Worm (Caenorhabditis elegans): ENCODE results near the gene srbc-51.
"Not testable (repeated sequence)": the region's sequence is repeated elsewhere in the genome, so short reads cannot be mapped to it uniquely, and the experiment has no call there.

ce11 chrV:15803748-15804147 lies 22.5 kb upstream of the srbc-51 start, which contains the start of gene T26E4.18:
- not testable (repeated sequence) for TF ChIP-seq dmd-4 (tag; optimal IDR thresholded peaks at IDR 0.05); unc-62 (GFP tag; optimal IDR thresholded peaks at IDR 0.05); egl-27 (tag; optimal IDR thresholded peaks at IDR 0.05); mdl-1 (tag; optimal IDR thresholded peaks at IDR 0.05); nhr-23 (tag; optimal IDR thresholded peaks at IDR 0.05); fos-1 (tag; optimal IDR thresholded peaks at IDR 0.05); nhr-77 (tag; optimal IDR thresholded peaks at IDR 0.05); elt-3 (tag; optimal IDR thresholded peaks at IDR 0.05); C34F6.9 (tag; optimal IDR thresholded peaks at IDR 0.05); nhr-25 (tag; optimal IDR thresholded peaks at IDR 0.05); ztf-4 (tag; optimal IDR thresholded peaks at IDR 0.05); skn-1 (tag; optimal IDR thresholded peaks at IDR 0.05)
